Worm (Caenorhabditis elegans): ENCODE results near the gene cct-7.

ce11 chrV:1824528-1824927, 47.5 kb upstream of the cct-7 start:
- TF ChIP-seq madf-9 (GFP tag; conservative IDR thresholded peaks at IDR 0.05) (no peak), lsy-2 (tag; optimal IDR thresholded peaks at IDR 0.05) (no peak), Y48G9A.11 (GFP tag; IDR thresholded peaks at IDR 0.05) (no peak)
